Fruit fly (Drosophila melanogaster): Measurements from ENCODE around the gene NimC1.

DNA sequence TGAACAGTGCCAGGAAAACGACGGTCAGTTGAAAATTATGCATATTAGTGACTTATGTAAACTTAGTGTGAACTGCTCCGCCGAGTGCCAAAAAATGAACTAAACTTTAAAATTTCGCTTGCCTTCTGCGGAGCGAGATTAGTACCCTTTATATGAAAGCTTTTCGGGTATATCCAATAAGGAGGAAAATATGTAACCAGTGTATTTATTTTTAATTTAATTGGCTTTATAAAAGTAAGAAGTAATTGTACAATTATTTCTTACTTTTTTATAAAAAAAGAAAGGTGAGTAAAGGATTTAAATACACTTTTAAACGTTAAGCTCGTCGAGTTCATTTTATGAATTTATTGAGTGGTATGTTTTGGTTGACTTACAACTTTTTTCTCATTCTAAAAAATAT, 3.7 kb downstream of the NimC1 start, which contains the start of gene He:
- TF ChIP-seq foxo (GFP tag; optimal IDR thresholded peaks at IDR 0.05) (no peak), Dif (GFP tag; optimal IDR thresholded peaks at IDR 0.05; ENCODE audit: partially characterized antibody) (no peak), Mio (GFP tag; optimal IDR thresholded peaks at IDR 0.05) (no peak), br (GFP tag; optimal IDR thresholded peaks at IDR 0.05) (no peak), dl (GFP tag; optimal IDR thresholded peaks at IDR 0.05; ENCODE audit: insufficient read depth in 1 of 2, partially characterized antibody in 2 of 2) (no peak), Myc (optimal IDR thresholded peaks at IDR 0.05) (no peak), pan (optimal IDR thresholded peaks at IDR 0.05) (no peak), Hr83 (GFP tag; optimal IDR thresholded peaks at IDR 0.05; ENCODE audit: poor library complexity, severe bottlenecking) (no peak), dmrt93B (GFP tag; optimal IDR thresholded peaks at IDR 0.05) (no peak), tai (GFP tag; optimal IDR thresholded peaks at IDR 0.05) (no peak), dsf (GFP tag; optimal IDR thresholded peaks at IDR 0.05; ENCODE audit: borderline replicate concordance) (no peak), Dfd (GFP tag; optimal IDR thresholded peaks at IDR 0.05) (no peak), h (GFP tag; optimal IDR thresholded peaks at IDR 0.05) (no peak), GATAd (GFP tag; optimal IDR thresholded peaks at IDR 0.05) (no peak)
